Fruit fly (Drosophila melanogaster) whole organism, prepupa: ENCODE results near the gene CG31538.

ENCODE experiments used
- Blimp-1 ChIP-seq: fragments of 200-800 bp; sonication (Bioruptor generic); optimal IDR thresholded peaks from 3 replicates; lab custom pipeline; 2017; ENCODE audit warnings: missing biosample characterization, missing genetic modification characterization, mild to moderate bottlenecking, moderate library complexity, missing genetic modification reagents
- CG11762 ChIP-seq: fragments of 200-800 bp; sonication (Bioruptor generic); optimal IDR thresholded peaks from 3 replicates; lab custom pipeline; 2016; ENCODE audit warnings: missing biosample characterization, missing genetic modification characterization; ENCODE audit not compliant: insufficient read depth
- CG11902 ChIP-seq: fragments of 200-800 bp; sonication (Bioruptor generic); optimal IDR thresholded peaks from 3 replicates; lab custom pipeline; 2016; ENCODE audit warnings: missing biosample characterization, missing genetic modification characterization
- CG15336 ChIP-seq: fragments of 200-800 bp; sonication (Bioruptor generic); IDR thresholded peaks from 2 replicates; pipeline ENCODE4 v1.3.6; 2022; ENCODE audit warnings: missing biosample characterization, missing genetic modification characterization
- CG3032 ChIP-seq: fragments of 200-800 bp; optimal IDR thresholded peaks from 2 replicates; lab custom pipeline; 2019; ENCODE audit warnings: missing biosample characterization, mild to moderate bottlenecking, missing genetic modification characterization, moderate library complexity
- CG31627 ChIP-seq: fragments of 200-800 bp; sonication (Bioruptor generic); optimal IDR thresholded peaks from 3 replicates; lab custom pipeline; 2016; ENCODE audit warnings: missing biosample characterization, missing genetic modification characterization
- CG32006 ChIP-seq: fragments of 200-800 bp; sonication (Bioruptor generic); optimal IDR thresholded peaks from 3 replicates; lab custom pipeline; 2017; ENCODE audit warnings: missing biosample characterization, mild to moderate bottlenecking, missing genetic modification characterization
- CG34406 ChIP-seq: fragments of 200-800 bp; sonication (Bioruptor generic); optimal IDR thresholded peaks from 3 replicates; lab custom pipeline; 2016; ENCODE audit warnings: missing biosample characterization, missing genetic modification characterization
- CG3919 ChIP-seq: fragments of 200-800 bp; sonication (Bioruptor generic); optimal IDR thresholded peaks from 3 replicates; lab custom pipeline; 2016; ENCODE audit warnings: missing biosample characterization, missing genetic modification characterization
- CG4318 ChIP-seq: fragments of 200-800 bp; sonication (Bioruptor generic); optimal IDR thresholded peaks from 3 replicates; lab custom pipeline; 2017; ENCODE audit warnings: missing biosample characterization, mild to moderate bottlenecking, missing genetic modification characterization
- CG6163 ChIP-seq: fragments of 200-800 bp; sonication (Bioruptor generic); IDR thresholded peaks from 3 replicates; pipeline ENCODE4 v1.3.6; 2022; ENCODE audit warnings: missing biosample characterization, missing genetic modification characterization
- CG6276 ChIP-seq: fragments of 200-800 bp; sonication (Bioruptor generic); optimal IDR thresholded peaks from 2 replicates; lab custom pipeline; 2017; ENCODE audit warnings: missing biosample characterization, mild to moderate bottlenecking, missing genetic modification characterization
- CG6792 ChIP-seq: fragments of 200-800 bp; sonication (Bioruptor generic); optimal IDR thresholded peaks from 3 replicates; lab custom pipeline; 2016; ENCODE audit warnings: missing biosample characterization, missing genetic modification characterization
- CG7368 ChIP-seq: fragments of 200-800 bp; sonication (Bioruptor generic); optimal IDR thresholded peaks from 3 replicates; lab custom pipeline; 2016; ENCODE audit warnings: missing biosample characterization, missing genetic modification characterization
- CG8119 ChIP-seq: fragments of 200-800 bp; sonication (Bioruptor generic); IDR thresholded peaks from 3 replicates; pipeline ENCODE4 v1.3.6; 2022; ENCODE audit warnings: missing biosample characterization, missing genetic modification characterization
- Eip78C ChIP-seq: fragments of 200-800 bp; sonication (Bioruptor generic); peaks from one replicate; lab custom pipeline; 2016; ENCODE audit warnings: missing biosample characterization, missing genetic modification characterization
- Eip93F ChIP-seq: fragments of 200-800 bp; sonication (Bioruptor generic); optimal IDR thresholded peaks from 2 replicates; lab custom pipeline; 2016; ENCODE audit warnings: missing biosample characterization, mild to moderate bottlenecking, missing genetic modification characterization
- Ets21C ChIP-seq: fragments of 200-800 bp; sonication (Bioruptor generic); optimal IDR thresholded peaks from 3 replicates; lab custom pipeline; 2016; ENCODE audit warnings: missing biosample characterization, missing genetic modification characterization
- Gug ChIP-seq: fragments of 200-800 bp; sonication (Bioruptor generic); IDR thresholded peaks from 2 replicates; pipeline ENCODE4 v1.3.6; 2022; ENCODE audit warnings: missing biosample characterization, missing genetic modification characterization
- Hr38 ChIP-seq: sonication (Bioruptor generic); optimal IDR thresholded peaks from 2 replicates; lab custom pipeline; 2016; ENCODE audit warnings: missing biosample characterization, missing genetic modification characterization
- Lpt ChIP-seq: fragments of 200-800 bp; sonication (Bioruptor generic); optimal IDR thresholded peaks from 3 replicates; lab custom pipeline; 2016; ENCODE audit warnings: missing biosample characterization, missing genetic modification characterization
- OdsH ChIP-seq: fragments of 200-800 bp; sonication (Bioruptor generic); optimal IDR thresholded peaks from 3 replicates; lab custom pipeline; 2016; ENCODE audit warnings: missing biosample characterization, missing genetic modification characterization
- Sox14 ChIP-seq: fragments of 200-800 bp; sonication (Bioruptor generic); optimal IDR thresholded peaks from 3 replicates; lab custom pipeline; 2016; ENCODE audit warnings: missing biosample characterization, missing genetic modification characterization
- acj6 ChIP-seq: fragments of 200-800 bp; sonication (Bioruptor generic); optimal IDR thresholded peaks from 3 replicates; lab custom pipeline; 2016; ENCODE audit warnings: missing biosample characterization, missing genetic modification characterization
- dac ChIP-seq: fragments of 200-800 bp; sonication (Bioruptor generic); optimal IDR thresholded peaks from 2 replicates; lab custom pipeline; 2017; ENCODE audit warnings: missing biosample characterization, mild to moderate bottlenecking, missing genetic modification characterization
- esn ChIP-seq: fragments of 200-800 bp; sonication (Bioruptor generic); optimal IDR thresholded peaks from 2 replicates; lab custom pipeline; 2016; ENCODE audit warnings: missing biosample characterization, mild to moderate bottlenecking, missing genetic modification characterization, moderate library complexity
- fkh ChIP-seq: fragments of 200-800 bp; sonication (Bioruptor generic); optimal IDR thresholded peaks from 3 replicates; lab custom pipeline; 2017; ENCODE audit warnings: missing biosample characterization, mild to moderate bottlenecking, missing genetic modification characterization, moderate library complexity
- lz ChIP-seq: fragments of 200-800 bp; sonication (Bioruptor generic); optimal IDR thresholded peaks from 3 replicates; lab custom pipeline; 2016; ENCODE audit warnings: missing biosample characterization, missing genetic modification characterization
- pdm3 ChIP-seq: fragments of 200-800 bp; sonication (Bioruptor generic); optimal IDR thresholded peaks from 3 replicates; lab custom pipeline; 2016; ENCODE audit warnings: missing biosample characterization, missing genetic modification characterization
- spab ChIP-seq: fragments of 200-800 bp; sonication (Bioruptor generic); optimal IDR thresholded peaks from 2 replicates; lab custom pipeline; 2017; ENCODE audit warnings: missing biosample characterization, mild to moderate bottlenecking, missing genetic modification characterization, missing genetic modification reagents
- ss ChIP-seq, 2 experiments: fragments of 200-800 bp; sonication (Bioruptor generic); optimal IDR thresholded peaks; 2 replicates in 1 of 2; 3 replicates in 1 of 2; lab custom pipeline; 2017 to 2018; ENCODE audit warnings: mild to moderate bottlenecking in 2 of 2, missing biosample characterization in 2 of 2, missing genetic modification characterization in 2 of 2, moderate library complexity in 1 of 2
- svp ChIP-seq: fragments of 200-800 bp; sonication (Bioruptor generic); peaks from one replicate; lab custom pipeline; 2016; ENCODE audit warnings: missing biosample characterization, missing genetic modification characterization
- vri ChIP-seq: fragments of 200-800 bp; sonication (Bioruptor generic); optimal IDR thresholded peaks from 3 replicates; lab custom pipeline; 2016; ENCODE audit warnings: missing biosample characterization, mild to moderate bottlenecking, missing genetic modification characterization

CG31538 gene

DNA sequence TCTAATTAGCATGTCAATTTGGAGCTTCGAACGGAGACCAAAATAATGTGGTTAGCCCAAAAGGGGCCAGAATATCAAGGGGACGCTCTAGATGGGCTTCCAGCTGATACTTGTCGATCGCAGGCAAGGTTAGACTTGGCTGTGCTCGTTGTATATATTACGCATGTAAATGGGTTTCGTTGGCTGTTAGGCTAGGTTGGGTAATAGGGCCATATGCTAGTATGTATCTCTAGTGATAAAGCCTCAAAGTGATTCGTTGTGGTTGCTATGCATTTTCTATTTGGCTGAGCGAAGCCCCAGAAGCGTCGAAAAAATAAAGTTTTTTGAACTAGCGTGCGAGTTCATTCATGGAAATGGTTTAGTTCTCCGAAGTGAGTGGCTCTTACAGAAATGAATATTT is 13.1 kb upstream of the CG31538 start:
- TF ChIP-seq Blimp-1 (GFP tag; lab: Kevin White, UChicago) (no peak), acj6 (GFP tag; lab: Kevin White, UChicago) (no peak), Gug (no peak), CG3919 (GFP tag; lab: Kevin White, UChicago) (no peak), CG32006 (no peak), CG3032 (no peak), CG31627 (GFP tag; lab: Kevin White, UChicago) (no peak), Sox14 (no peak), ss (GFP tag; optimal IDR thresholded peaks at IDR 0.05; lab: Kevin White, UChicago) (no peak), CG6792 (GFP tag; lab: Kevin White, UChicago) (no peak), pdm3 (GFP tag; lab: Kevin White, UChicago) (no peak), CG6163 (GFP tag; lab: Robert Waterston, UW) (no peak), CG7368 (GFP tag; lab: Kevin White, UChicago) (no peak), Ets21C (no peak), OdsH (GFP tag; lab: Kevin White, UChicago) (no peak), dac (no peak), fkh (GFP tag; lab: Kevin White, UChicago) (no peak), lz (GFP tag; lab: Kevin White, UChicago) (no peak)

DNA sequence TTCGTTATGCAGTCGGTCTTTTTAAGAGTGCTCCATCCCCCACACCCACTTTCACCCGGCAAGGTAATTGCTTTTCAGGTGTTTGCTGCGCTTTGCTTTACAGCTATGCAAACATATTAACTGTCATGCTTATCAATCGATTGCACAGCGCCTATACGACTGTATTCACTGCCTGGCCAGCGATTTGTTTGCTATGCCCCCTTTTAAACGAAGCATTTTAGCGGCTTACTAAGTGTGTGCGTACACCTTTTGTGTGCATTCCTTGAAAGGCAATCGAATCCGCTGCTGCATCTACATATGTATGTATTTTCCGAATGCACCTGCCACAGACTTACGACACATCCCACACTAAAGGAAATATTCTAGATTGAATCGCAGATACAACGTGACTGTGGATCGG is 10.3 kb upstream of the CG31538 start:
- TF ChIP-seq svp (GFP tag; lab: Kevin White, UChicago) (peak; percentile 63), CG11762 (GFP tag; lab: Kevin White, UChicago) (no peak)

DNA sequence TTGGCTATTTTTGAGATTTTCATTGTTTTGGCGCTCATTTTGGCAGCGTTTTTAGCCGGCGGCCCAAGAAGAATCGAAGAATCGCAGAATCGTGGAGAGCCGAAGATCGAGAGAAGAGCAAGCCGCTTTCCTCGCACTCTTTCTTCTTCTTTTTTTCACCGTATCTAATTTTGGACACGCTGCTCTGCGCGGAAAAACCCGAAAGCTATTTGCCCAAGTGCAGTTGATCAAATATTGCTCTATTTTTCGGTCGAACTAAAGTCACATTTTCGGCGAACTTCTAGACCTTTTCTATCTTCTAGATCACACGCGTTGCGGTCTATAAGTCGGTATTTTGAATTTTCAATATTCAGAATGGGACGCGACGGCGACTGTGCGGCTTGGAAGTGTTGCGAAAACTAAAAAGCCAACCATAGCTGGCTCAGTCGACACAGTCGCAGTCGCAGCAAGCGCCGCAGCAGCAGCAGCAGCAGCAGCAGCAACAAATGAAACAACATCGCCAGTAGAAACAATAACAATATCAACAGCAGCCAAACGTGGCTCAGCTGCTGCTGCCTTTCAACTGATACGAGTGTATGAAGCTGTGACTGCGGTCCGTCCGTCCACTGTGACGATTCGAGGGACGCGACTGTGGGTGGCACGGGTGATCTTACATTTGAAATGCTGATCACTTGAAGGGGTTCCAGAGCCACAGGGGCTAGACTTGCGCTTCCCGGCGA is 9.4 kb upstream of the CG31538 start:
- TF ChIP-seq svp (GFP tag; lab: Kevin White, UChicago) (peak; percentile 86), Blimp-1 (GFP tag; lab: Kevin White, UChicago) (no peak), CG11902 (GFP tag; lab: Kevin White, UChicago) (no peak), CG8119 (0 out of 3 replicates have a peak, but pooled peaks have one; percentile 25), Lpt (GFP tag; lab: Kevin White, UChicago) (peak; percentile 38)

DNA sequence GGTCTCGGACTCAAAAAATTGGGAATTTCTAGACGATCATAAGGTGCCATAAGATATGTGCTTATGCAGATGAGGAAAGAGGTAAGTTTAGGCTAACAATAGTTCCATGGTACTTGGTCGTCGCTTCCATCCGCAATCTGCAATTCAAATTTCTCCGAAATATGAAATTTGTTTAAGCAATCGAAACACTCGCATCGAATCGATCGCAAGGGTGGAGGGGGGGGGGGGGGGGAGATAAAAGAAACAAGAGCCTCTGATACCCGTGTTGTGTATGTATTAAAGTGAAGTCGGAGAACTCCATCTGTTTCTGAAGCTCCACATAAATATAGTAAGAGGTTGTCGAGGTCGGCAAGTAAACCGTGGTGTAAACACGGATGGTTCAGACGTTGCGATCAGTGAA is 8.3 kb upstream of the CG31538 start:
- TF ChIP-seq CG11762 (GFP tag; lab: Kevin White, UChicago): no peak
- no peak for TF ChIP-seq CG4318 (GFP tag; lab: Kevin White, UChicago)
- no peak for TF ChIP-seq Eip93F (GFP tag; lab: Kevin White, UChicago)
- TF ChIP-seq CG15336 (GFP tag; lab: Robert Waterston, UW): no peak
- no peak for TF ChIP-seq Eip78C (GFP tag; lab: Kevin White, UChicago)
- no peak for TF ChIP-seq spab
- no peak for TF ChIP-seq lz (GFP tag; lab: Kevin White, UChicago)
- TF ChIP-seq esn (GFP tag; lab: Kevin White, UChicago): no peak
- no peak for TF ChIP-seq CG6276 (GFP tag; lab: Kevin White, UChicago)
- no peak for TF ChIP-seq CG34406
- no peak for TF ChIP-seq Sox14
- TF ChIP-seq Hr38 (GFP tag; lab: Kevin White, UChicago): no peak
- no peak for TF ChIP-seq fkh (GFP tag; lab: Kevin White, UChicago)
- no peak for TF ChIP-seq CG6163 (GFP tag; lab: Robert Waterston, UW)
- no peak for TF ChIP-seq vri (GFP tag; lab: Kevin White, UChicago)
